Worm (Caenorhabditis elegans): ENCODE results near the gene C15H11.13.

DNA sequence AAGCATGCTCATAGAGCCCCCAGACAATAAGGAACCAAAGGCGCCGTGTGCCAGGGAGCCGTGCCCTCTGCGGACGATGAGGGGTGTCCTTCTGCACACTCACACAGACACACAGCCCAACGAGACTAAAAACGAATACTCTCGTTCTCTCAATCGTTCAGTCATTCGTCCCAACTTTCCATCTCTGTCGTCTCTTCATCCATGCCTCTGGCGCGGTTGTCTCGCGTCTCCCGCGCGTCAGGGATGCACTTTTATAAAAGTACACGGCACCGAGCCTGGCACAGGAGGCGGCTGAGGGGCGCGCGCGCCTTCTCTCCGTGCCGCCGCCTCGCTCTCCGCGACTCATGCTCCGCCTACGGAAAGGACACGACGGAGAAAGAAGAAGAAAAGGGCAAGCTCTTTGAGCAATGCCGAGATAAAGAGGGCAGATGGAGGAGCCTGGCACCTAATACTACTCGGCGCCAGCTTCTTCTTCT, 28.3 kb upstream of the C15H11.13 start:
- TF ChIP-seq pqm-1 (tag; optimal IDR thresholded peaks at IDR 0.05) (no peak), K09A11.1 (tag; optimal IDR thresholded peaks at IDR 0.05; ENCODE audit: insufficient read depth) (no peak), T23F11.4 (GFP tag; optimal IDR thresholded peaks at IDR 0.05) (no peak), fkh-10 (GFP tag; optimal IDR thresholded peaks at IDR 0.05) (no peak), rnt-1 (tag; optimal IDR thresholded peaks at IDR 0.05) (no peak)

Data from whole organism, late embryonic.